Worm (Caenorhabditis elegans): Measurements from ENCODE around the gene hrpa-2.
A peak's percentile ranks its signal among the peaks of the same experiment; 100 is the strongest.

ce11 chrX:5210524-5210923, 5.6 kb upstream of the hrpa-2 start:
- TF ChIP-seq dao-5 (tag; optimal IDR thresholded peaks at IDR 0.05), result no peak
- TF ChIP-seq him-1 (tag; optimal IDR thresholded peaks at IDR 0.05), result peak; percentile 32
